Fruit fly (Drosophila melanogaster) whole organism, embryonic: ENCODE results near the gene CG7728.

ENCODE experiments used
- ATbp ChIP-seq: fragments of 200-800 bp; sonication (Bioruptor generic); optimal IDR thresholded peaks from 2 replicates; lab custom pipeline; 2017; ENCODE audit warnings: missing biosample characterization, mild to moderate bottlenecking, missing genetic modification characterization, missing genetic modification reagents
- CG10366 ChIP-seq: fragments of 200-800 bp; sonication (Bioruptor generic); IDR thresholded peaks from 2 replicates; pipeline ENCODE4 v1.3.6; 2022; ENCODE audit warnings: missing biosample characterization, missing genetic modification characterization
- CG10959 ChIP-seq: fragments of 200-800 bp; sonication (Bioruptor generic); IDR thresholded peaks from 2 replicates; pipeline ENCODE4 v1.3.6; 2022; ENCODE audit warnings: missing biosample characterization, missing genetic modification characterization
- CG10979 ChIP-seq: fragments of 200-800 bp; sonication (Bioruptor generic); optimal IDR thresholded peaks from 2 replicates; lab custom pipeline; 2018; ENCODE audit warnings: missing biosample characterization, mild to moderate bottlenecking, missing genetic modification characterization, moderate library complexity
- CG11456 ChIP-seq: fragments of 200-800 bp; sonication (Bioruptor generic); IDR thresholded peaks from 3 replicates; pipeline ENCODE4 v1.3.6; 2022; ENCODE audit warnings: missing biosample characterization, missing genetic modification characterization
- CG12155 ChIP-seq: fragments of 200-800 bp; sonication (Bioruptor generic); optimal IDR thresholded peaks from 3 replicates; lab custom pipeline; 2016; ENCODE audit warnings: missing biosample characterization, missing genetic modification characterization
- CG15269 ChIP-seq: fragments of 200-800 bp; sonication (Bioruptor generic); optimal IDR thresholded peaks from 2 replicates; lab custom pipeline; 2018; ENCODE audit warnings: missing biosample characterization, mild to moderate bottlenecking, missing genetic modification characterization, moderate library complexity
- CG16815 ChIP-seq: fragments of 200-800 bp; sonication (Bioruptor generic); optimal IDR thresholded peaks from 3 replicates; lab custom pipeline; 2017; ENCODE audit warnings: missing biosample characterization, mild to moderate bottlenecking, missing genetic modification characterization
- CG16863 ChIP-seq: fragments of 200-800 bp; sonication (Bioruptor generic); optimal IDR thresholded peaks from 3 replicates; lab custom pipeline; 2016; ENCODE audit warnings: missing biosample characterization, missing genetic modification characterization
- CG17186 ChIP-seq: fragments of 200-800 bp; sonication (Bioruptor generic); optimal IDR thresholded peaks from 3 replicates; lab custom pipeline; 2017; ENCODE audit warnings: missing biosample characterization, missing genetic modification reagents, missing genetic modification characterization
- CG17328 ChIP-seq: fragments of 200-800 bp; sonication (Bioruptor generic); IDR thresholded peaks from 2 replicates; pipeline ENCODE4 v1.3.6; 2022; ENCODE audit warnings: missing biosample characterization, missing genetic modification characterization
- CG18764 ChIP-seq: fragments of 200-800 bp; sonication (Bioruptor generic); optimal IDR thresholded peaks from 3 replicates; lab custom pipeline; 2016; ENCODE audit warnings: missing biosample characterization, missing genetic modification characterization
- CG31388 ChIP-seq: fragments of 200-800 bp; sonication (Bioruptor generic); optimal IDR thresholded peaks from 2 replicates; lab custom pipeline; 2016; ENCODE audit warnings: missing biosample characterization, missing genetic modification characterization
- CG32772 ChIP-seq: fragments of 200-800 bp; sonication (Bioruptor generic); IDR thresholded peaks from 2 replicates; pipeline ENCODE4 v1.3.6; 2022; ENCODE audit warnings: missing biosample characterization, missing genetic modification characterization
- CG34224 ChIP-seq: fragments of 200-800 bp; sonication (Bioruptor generic); IDR thresholded peaks from 3 replicates; pipeline ENCODE4 v1.3.6; 2022; ENCODE audit warnings: missing biosample characterization, missing genetic modification characterization; ENCODE audit not compliant: partially characterized antibody
- CG4282 ChIP-seq: fragments of 200-800 bp; sonication (Bioruptor generic); optimal IDR thresholded peaks from 2 replicates; lab custom pipeline; 2016; ENCODE audit warnings: missing biosample characterization, missing genetic modification characterization
- CG4730 ChIP-seq: fragments of 200-800 bp; sonication (Bioruptor generic); IDR thresholded peaks from 2 replicates; pipeline ENCODE4 v1.3.6; 2022; ENCODE audit warnings: missing biosample characterization, missing genetic modification characterization
- CG7556 ChIP-seq: fragments of 200-800 bp; sonication (Bioruptor generic); optimal IDR thresholded peaks from 2 replicates; lab custom pipeline; 2017; ENCODE audit warnings: missing biosample characterization, mild to moderate bottlenecking, missing genetic modification characterization
- CG8388 ChIP-seq: fragments of 200-800 bp; sonication (Bioruptor generic); optimal IDR thresholded peaks from 2 replicates; lab custom pipeline; 2019; ENCODE audit warnings: missing biosample characterization, mild to moderate bottlenecking, missing genetic modification characterization, moderate library complexity
- CG9215 ChIP-seq: fragments of 200-800 bp; sonication (Bioruptor generic); IDR thresholded peaks from 2 replicates; pipeline ENCODE4 v1.3.6; 2022; ENCODE audit warnings: missing biosample characterization, missing genetic modification characterization
- CHES-1-like ChIP-seq: fragments of 200-800 bp; sonication (Bioruptor generic); optimal IDR thresholded peaks from 2 replicates; lab custom pipeline; 2016; ENCODE audit warnings: missing biosample characterization, missing genetic modification characterization
- Dek ChIP-seq: fragments of 200-800 bp; sonication (Bioruptor generic); optimal IDR thresholded peaks from 3 replicates; lab custom pipeline; 2019; ENCODE audit warnings: missing biosample characterization, mild to moderate bottlenecking, missing genetic modification characterization, moderate library complexity
- Doc2 ChIP-seq: fragments of 200-800 bp; sonication (Bioruptor generic); IDR thresholded peaks from 2 replicates; pipeline ENCODE4 v1.3.6; 2022; ENCODE audit warnings: missing biosample characterization, missing genetic modification characterization
- MESR4 ChIP-seq: fragments of 200-800 bp; sonication (Bioruptor generic); optimal IDR thresholded peaks from 2 replicates; lab custom pipeline; 2018; ENCODE audit warnings: missing biosample characterization, mild to moderate bottlenecking, missing genetic modification characterization, moderate library complexity
- Optix ChIP-seq: fragments of 200-800 bp; sonication (Bioruptor generic); IDR thresholded peaks from 3 replicates; pipeline ENCODE4 v1.3.6; 2022; ENCODE audit warnings: missing biosample characterization, missing genetic modification characterization
- Ptx1 ChIP-seq: fragments of 200-800 bp; sonication (Bioruptor generic); IDR thresholded peaks from 2 replicates; pipeline ENCODE4 v1.3.6; 2022; ENCODE audit warnings: missing biosample characterization, missing genetic modification characterization
- Sox102F ChIP-seq: fragments of 200-800 bp; sonication (Bioruptor generic); optimal IDR thresholded peaks from 2 replicates; lab custom pipeline; 2018; ENCODE audit warnings: missing biosample characterization, mild to moderate bottlenecking, missing genetic modification characterization, moderate library complexity
- Sry-β ChIP-seq: fragments of 200-800 bp; sonication (Bioruptor generic); optimal IDR thresholded peaks from 2 replicates; lab custom pipeline; 2018; ENCODE audit warnings: missing biosample characterization, mild to moderate bottlenecking, missing genetic modification characterization, moderate library complexity
- YL-1 ChIP-seq: fragments of 200-800 bp; sonication (Bioruptor generic); optimal IDR thresholded peaks from 3 replicates; lab custom pipeline; 2017; ENCODE audit warnings: missing biosample characterization, mild to moderate bottlenecking, missing genetic modification characterization
- amos ChIP-seq: fragments of 200-800 bp; sonication (Bioruptor generic); IDR thresholded peaks from 2 replicates; pipeline ENCODE4 v1.3.6; 2022; ENCODE audit warnings: missing biosample characterization, missing genetic modification characterization; ENCODE audit not compliant: partially characterized antibody
- chinmo ChIP-seq: fragments of 200-800 bp; sonication (Bioruptor generic); IDR thresholded peaks from 4 replicates; pipeline ENCODE4 v1.3.6; 2022; ENCODE audit warnings: missing biosample characterization, missing genetic modification characterization; ENCODE audit not compliant: partially characterized antibody
- chm ChIP-seq: fragments of 200-800 bp; sonication (Bioruptor generic); IDR thresholded peaks from 2 replicates; pipeline ENCODE4 v1.3.6; 2022; ENCODE audit warnings: missing biosample characterization, missing genetic modification characterization
- emc ChIP-seq: fragments of 200-800 bp; sonication (Bioruptor generic); optimal IDR thresholded peaks from 2 replicates; lab custom pipeline; 2016; ENCODE audit warnings: missing biosample characterization, missing genetic modification characterization
- ems ChIP-seq: fragments of 200-800 bp; sonication (Bioruptor generic); optimal IDR thresholded peaks from 3 replicates; lab custom pipeline; 2016; ENCODE audit warnings: missing biosample characterization, missing genetic modification characterization
- gem ChIP-seq: fragments of 200-800 bp; sonication (Bioruptor generic); optimal IDR thresholded peaks from 2 replicates; lab custom pipeline; 2019; ENCODE audit warnings: missing biosample characterization, mild to moderate bottlenecking, missing genetic modification characterization, moderate library complexity
- gfzf ChIP-seq: fragments of 200-800 bp; sonication (Bioruptor generic); optimal IDR thresholded peaks from 2 replicates; lab custom pipeline; 2016; ENCODE audit warnings: missing biosample characterization, mild to moderate bottlenecking, missing genetic modification characterization, moderate library complexity
- insv ChIP-seq, 2 experiments: fragments of 200-800 bp; sonication (Bioruptor generic); optimal IDR thresholded peaks; 3 replicates each; lab custom pipeline; 2016 to 2018; ENCODE audit warnings: missing biosample characterization in 2 of 2, missing genetic modification characterization in 2 of 2
- jing ChIP-seq: fragments of 200-800 bp; sonication (Bioruptor generic); optimal IDR thresholded peaks from 2 replicates; lab custom pipeline; 2018; ENCODE audit warnings: missing biosample characterization, mild to moderate bottlenecking, missing genetic modification characterization
- mirr ChIP-seq: fragments of 200-800 bp; sonication (Bioruptor generic); optimal IDR thresholded peaks from 3 replicates; lab custom pipeline; 2018; ENCODE audit warnings: missing biosample characterization, mild to moderate bottlenecking, missing genetic modification characterization
- p53 ChIP-seq: fragments of 200-800 bp; sonication (Bioruptor generic); optimal IDR thresholded peaks from 2 replicates; lab custom pipeline; 2016; ENCODE audit warnings: missing biosample characterization, missing genetic modification characterization
- repo ChIP-seq: fragments of 200-800 bp; sonication (Bioruptor generic); optimal IDR thresholded peaks from 2 replicates; lab custom pipeline; 2016; ENCODE audit warnings: missing biosample characterization, missing genetic modification characterization
- slbo ChIP-seq: fragments of 200-800 bp; sonication (Bioruptor generic); IDR thresholded peaks from 2 replicates; pipeline ENCODE4 v1.3.6; 2022; ENCODE audit warnings: missing biosample characterization, missing genetic modification characterization
- slp2 ChIP-seq: fragments of 200-800 bp; sonication (Bioruptor generic); optimal IDR thresholded peaks from 2 replicates; lab custom pipeline; 2016; ENCODE audit warnings: missing biosample characterization, missing genetic modification characterization
- tap ChIP-seq: fragments of 200-800 bp; optimal IDR thresholded peaks from 3 replicates; lab custom pipeline; 2019; ENCODE audit warnings: missing biosample characterization, mild to moderate bottlenecking, missing genetic modification characterization, moderate library complexity
- tna ChIP-seq: fragments of 200-800 bp; sonication (Bioruptor generic); IDR thresholded peaks from 2 replicates; pipeline ENCODE4 v1.3.6; 2022; ENCODE audit warnings: missing biosample characterization, missing genetic modification characterization; ENCODE audit not compliant: partially characterized antibody
- trem ChIP-seq: fragments of 200-800 bp; optimal IDR thresholded peaks from 3 replicates; lab custom pipeline; 2019; ENCODE audit warnings: missing biosample characterization, mild to moderate bottlenecking, missing genetic modification characterization, moderate library complexity
- unpg ChIP-seq: fragments of 200-800 bp; sonication (Bioruptor generic); optimal IDR thresholded peaks from 3 replicates; lab custom pipeline; 2018; ENCODE audit warnings: missing biosample characterization, mild to moderate bottlenecking, missing genetic modification characterization, moderate library complexity
- zen ChIP-seq: fragments of 200-800 bp; sonication (Bioruptor generic); optimal IDR thresholded peaks from 3 replicates; lab custom pipeline; 2018; ENCODE audit warnings: missing biosample characterization, mild to moderate bottlenecking, missing genetic modification characterization, moderate library complexity

CG7728 gene

dm6 chr3L:17015663-17016575 lies at the start of gene CG7728, which contains the start of gene CG6664 (continued):
- no peak for TF ChIP-seq CG15269 (tag; lab: Kevin White, UChicago)
- TF ChIP-seq zen (tag; lab: Kevin White, UChicago) = no peak
- peak; percentile 20 for TF ChIP-seq CG16863 (GFP tag; lab: Kevin White, UChicago)
- no peak for TF ChIP-seq chinmo (GFP tag; lab: Robert Waterston, UW)
- TF ChIP-seq gfzf (GFP tag; lab: Kevin White, UChicago) = peak; percentile 83
- TF ChIP-seq CHES-1-like (GFP tag; lab: Kevin White, UChicago) = no peak
- TF ChIP-seq CG18764 (GFP tag; lab: Kevin White, UChicago) = no peak
- no peak for TF ChIP-seq insv (GFP tag; optimal IDR thresholded peaks at IDR 0.05; lab: Kevin White, UChicago)
- TF ChIP-seq CG31388 (GFP tag; lab: Kevin White, UChicago) = no peak
- peak; percentile 39 for TF ChIP-seq ATbp (GFP tag; lab: Kevin White, UChicago)
- peak; percentile 60; the same call in 1 of the 2 replicates for TF ChIP-seq amos
- peak; percentile 38 for TF ChIP-seq mirr (GFP tag; lab: Kevin White, UChicago)
- peak; percentile 35 for TF ChIP-seq CG12155 (GFP tag; lab: Kevin White, UChicago)
- TF ChIP-seq Optix (GFP tag; lab: Robert Waterston, UW) = no peak
- TF ChIP-seq ems (GFP tag; lab: Kevin White, UChicago) = no peak
- TF ChIP-seq repo (GFP tag; lab: Kevin White, UChicago) = no peak
- peak; percentile 18 for TF ChIP-seq slp2 (GFP tag; lab: Kevin White, UChicago)
- peak; percentile 54 for TF ChIP-seq Sry-β
- peak; percentile 12 for TF ChIP-seq CG17186 (GFP tag; lab: Kevin White, UChicago)
- TF ChIP-seq Dek (tag; lab: Kevin White, UChicago) = no peak
- TF ChIP-seq Ptx1 = peak; percentile 60
- no peak for TF ChIP-seq jing
- TF ChIP-seq trem = peak; percentile 15
- peak; percentile 45; the same call in 2 of the 3 replicates for TF ChIP-seq CG34224 (GFP tag; lab: Robert Waterston, UW)
- TF ChIP-seq CG9215 (GFP tag; lab: Robert Waterston, UW) = peak; percentile 46
- TF ChIP-seq unpg (GFP tag; lab: Kevin White, UChicago) = peak; percentile 20
- TF ChIP-seq CG8388 (GFP tag; lab: Kevin White, UChicago) = no peak
- peak; percentile 52 for TF ChIP-seq CG10366 (GFP tag; lab: Robert Waterston, UW)
- TF ChIP-seq CG16815 = peak; percentile 52
- peak; percentile 95 for TF ChIP-seq MESR4
- peak; percentile 82 for TF ChIP-seq slbo (GFP tag; lab: Robert Waterston, UW)
- peak; percentile 37; the same call in 1 of the 2 replicates for TF ChIP-seq CG32772 (GFP tag; lab: Robert Waterston, UW)
- TF ChIP-seq gem (tag; lab: Kevin White, UChicago) = no peak
- TF ChIP-seq tap (tag; lab: Kevin White, UChicago) = no peak
- TF ChIP-seq CG7556 (GFP tag; lab: Kevin White, UChicago) = peak; percentile 55
- no peak for TF ChIP-seq CG10959
- no peak for TF ChIP-seq CG17328
- peak; percentile 57; the same call in 1 of the 2 replicates for TF ChIP-seq chm
- TF ChIP-seq tna (GFP tag; lab: Robert Waterston, UW) = peak; percentile 31; the same call in 1 of the 2 replicates
- TF ChIP-seq CG10979 = peak; percentile 14
- peak; percentile 32 for TF ChIP-seq YL-1 (GFP tag; lab: Kevin White, UChicago)
- peak; percentile 74; the same call in 2 of the 3 replicates for TF ChIP-seq CG11456 (GFP tag; lab: Robert Waterston, UW)
- TF ChIP-seq CG4282 = no peak
- TF ChIP-seq CG4730 (GFP tag; lab: Robert Waterston, UW) = no peak
- peak; percentile 8 for TF ChIP-seq emc (GFP tag; lab: Kevin White, UChicago)
- TF ChIP-seq Doc2 (GFP tag; lab: Robert Waterston, UW) = no peak
- TF ChIP-seq p53 (GFP tag; lab: Kevin White, UChicago) = no peak
- no peak for TF ChIP-seq Sox102F (GFP tag; lab: Kevin White, UChicago)
